Worm (Caenorhabditis elegans) whole organism, mixed stage, embryonic: ENCODE results near the gene srh-89.

Source experiments
- cnd-1 ChIP-seq: fragments of 200-800 bp; sonication (Bioruptor generic); optimal IDR thresholded peaks from 2 replicates; lab custom pipeline; 2018; ENCODE audit warnings: mild to moderate bottlenecking, missing genetic modification characterization, missing compliant biosample characterization
- lin-13 ChIP-seq: fragments of 150-350 bp; optimal IDR thresholded peaks from 2 replicates; lab custom pipeline; 2014; ENCODE audit warnings: missing biosample characterization, missing genetic modification characterization
- sptf-1 ChIP-seq: sonication (generic microtip); optimal IDR thresholded peaks from 2 replicates; lab custom pipeline; 2017; ENCODE audit warnings: mild to moderate bottlenecking, missing genetic modification characterization, moderate library complexity, missing compliant biosample characterization

DNA sequence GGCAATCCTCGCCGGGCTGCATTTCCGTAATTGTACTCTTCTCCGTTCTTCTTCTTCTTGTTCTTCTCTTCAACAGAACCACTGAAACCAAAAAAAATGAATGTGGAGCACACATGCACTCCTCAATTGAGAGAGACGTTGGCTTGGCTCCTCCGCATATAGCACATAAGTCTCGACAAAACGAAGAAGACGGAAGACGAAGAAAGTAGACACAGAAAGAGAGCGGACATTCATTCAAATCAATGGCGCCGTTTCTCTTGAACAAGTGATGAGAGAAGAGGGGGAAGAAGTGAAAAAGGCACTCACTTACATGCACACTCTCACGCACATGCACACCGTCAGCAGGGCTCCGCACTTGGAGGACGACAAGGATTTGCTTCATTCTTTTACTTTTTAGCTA, 27.1 kb downstream of the srh-89 start, which contains the start of gene F25E5.9:
- no peak for TF ChIP-seq cnd-1
- no peak for TF ChIP-seq lin-13 (tag; lab: Kevin White, UChicago)
- no peak for TF ChIP-seq sptf-1 (tag; lab: Kevin White, UChicago)
